Fruit fly (Drosophila melanogaster) whole organism, wandering third instar larva: ENCODE data around the gene CG46318.

Experiments
- Abd-B ChIP-seq: fragments of >200 bp; optimal IDR thresholded peaks from 2 replicates; lab custom pipeline; 2017; ENCODE audit warnings: missing biosample characterization, missing genetic modification characterization
- CG9705 ChIP-seq: fragments of 200-800 bp; sonication (Bioruptor generic); optimal IDR thresholded peaks from 2 replicates; lab custom pipeline; 2018; ENCODE audit warnings: missing biosample characterization, mild to moderate bottlenecking, missing genetic modification characterization
- CrebA ChIP-seq: fragments of 200-800 bp; sonication (Bioruptor generic); optimal IDR thresholded peaks from 2 replicates; lab custom pipeline; 2016; ENCODE audit warnings: missing biosample characterization, mild to moderate bottlenecking, missing genetic modification characterization, borderline replicate concordance
- Dif ChIP-seq: fragments of 200-275, 200-300 bp; sonication (Bioruptor generic); optimal IDR thresholded peaks from 2 replicates; lab custom pipeline; 2018; ENCODE audit warnings: missing biosample characterization, missing genetic modification characterization; ENCODE audit not compliant: partially characterized antibody
- GATAd ChIP-seq: sonication (Bioruptor generic); optimal IDR thresholded peaks from 2 replicates; lab custom pipeline; 2016; ENCODE audit warnings: missing biosample characterization, missing genetic modification characterization
- HLH106 ChIP-seq: fragments of 200-800 bp; optimal IDR thresholded peaks from 3 replicates; lab custom pipeline; 2019; ENCODE audit warnings: missing biosample characterization, mild to moderate bottlenecking, missing genetic modification characterization, moderate library complexity
- Hnf4 ChIP-seq: fragments of 200-800 bp; sonication (Bioruptor generic); optimal IDR thresholded peaks from 2 replicates; lab custom pipeline; 2016; ENCODE audit warnings: missing biosample characterization, mild to moderate bottlenecking, missing genetic modification characterization
- Hr83 ChIP-seq: fragments of 200-300 bp; sonication (Bioruptor generic); optimal IDR thresholded peaks from 2 replicates; lab custom pipeline; 2016; ENCODE audit warnings: missing biosample characterization, mild to moderate bottlenecking, missing genetic modification characterization, moderate library complexity; ENCODE audit not compliant: poor library complexity, severe bottlenecking
- Jra ChIP-seq: sonication (Bioruptor generic); optimal IDR thresholded peaks from 2 replicates; lab custom pipeline; 2016; ENCODE audit warnings: missing biosample characterization, missing genetic modification characterization
- Mio ChIP-seq: sonication (Bioruptor generic); optimal IDR thresholded peaks from 2 replicates; lab custom pipeline; 2016; ENCODE audit warnings: missing biosample characterization, missing genetic modification characterization
- N ChIP-seq: fragments of >200 bp; optimal IDR thresholded peaks from 2 replicates; lab custom pipeline; 2018; ENCODE audit warnings: missing biosample characterization, missing external identifiers, missing genetic modification characterization
- OdsH ChIP-seq: fragments of 200-800 bp; sonication (Bioruptor generic); optimal IDR thresholded peaks from 2 replicates; lab custom pipeline; 2016; ENCODE audit warnings: missing biosample characterization, mild to moderate bottlenecking, missing genetic modification characterization
- Sp1 ChIP-seq: fragments of 200-800 bp; sonication (Bioruptor generic); optimal IDR thresholded peaks from 3 replicates; lab custom pipeline; 2019; ENCODE audit warnings: missing biosample characterization, mild to moderate bottlenecking, missing genetic modification characterization, moderate library complexity
- Vsx2 ChIP-seq: fragments of 200-300, 225-300 bp; sonication (Bioruptor generic); optimal IDR thresholded peaks from 2 replicates; lab custom pipeline; 2018; ENCODE audit warnings: missing biosample characterization, missing genetic modification characterization; ENCODE audit not compliant: partially characterized antibody
- brk ChIP-seq: fragments of 200-800 bp; sonication (Bioruptor generic); optimal IDR thresholded peaks from 2 replicates; lab custom pipeline; 2016; ENCODE audit warnings: missing biosample characterization, mild to moderate bottlenecking, missing genetic modification characterization
- dl ChIP-seq, 2 experiments: fragments of 175-275, 200-275 bp in 1 of 2; fragments of 200-275 bp in 1 of 2; sonication (Bioruptor generic); optimal IDR thresholded peaks; lab custom pipeline; 2018; ENCODE audit warnings: mild to moderate bottlenecking in 2 of 2, missing biosample characterization in 2 of 2, missing genetic modification characterization in 2 of 2, moderate library complexity in 2 of 2; ENCODE audit not compliant: partially characterized antibody in 2 of 2, insufficient read depth in 1 of 2
- dsf ChIP-seq: sonication (Bioruptor generic); optimal IDR thresholded peaks from 2 replicates; lab custom pipeline; 2016; ENCODE audit warnings: missing biosample characterization, missing genetic modification characterization, borderline replicate concordance
- ey ChIP-seq: fragments of 200-800 bp; sonication (Bioruptor generic); optimal IDR thresholded peaks from 2 replicates; lab custom pipeline; 2016; ENCODE audit warnings: missing biosample characterization, missing genetic modification characterization
- foxo ChIP-seq, 2 experiments: fragments of 200-800 bp; sonication (Bioruptor generic); optimal IDR thresholded peaks; 2 replicates in 1 of 2; 3 replicates in 1 of 2; lab custom pipeline; 2016 to 2017; ENCODE audit warnings: missing biosample characterization in 2 of 2, missing genetic modification characterization in 2 of 2
- fru ChIP-seq: fragments of 200-800 bp; sonication (Bioruptor generic); optimal IDR thresholded peaks from 3 replicates; lab custom pipeline; 2016; ENCODE audit warnings: missing biosample characterization, mild to moderate bottlenecking, missing genetic modification characterization
- h ChIP-seq: fragments of 200-800 bp; sonication (Bioruptor generic); optimal IDR thresholded peaks from 3 replicates; lab custom pipeline; 2016; ENCODE audit warnings: missing biosample characterization, mild to moderate bottlenecking, missing genetic modification characterization
- lola ChIP-seq: fragments of >200 bp; optimal IDR thresholded peaks from 2 replicates; lab custom pipeline; 2017; ENCODE audit warnings: missing biosample characterization, missing genetic modification characterization
- pan ChIP-seq: fragments of >200 bp; optimal IDR thresholded peaks from 2 replicates; lab custom pipeline; 2017
- psq ChIP-seq: fragments of 200-800 bp; sonication (Bioruptor generic); optimal IDR thresholded peaks from 3 replicates; lab custom pipeline; 2017; ENCODE audit warnings: missing biosample characterization, mild to moderate bottlenecking, missing genetic modification characterization, moderate library complexity
- rgr ChIP-seq: fragments of 200-800 bp; sonication (Bioruptor generic); optimal IDR thresholded peaks from 3 replicates; lab custom pipeline; 2016; ENCODE audit warnings: missing biosample characterization, mild to moderate bottlenecking, missing genetic modification characterization
- sage ChIP-seq: fragments of 200-800 bp; sonication (Bioruptor generic); optimal IDR thresholded peaks from 2 replicates; lab custom pipeline; 2016; ENCODE audit warnings: missing biosample characterization, mild to moderate bottlenecking, missing genetic modification characterization
- tai ChIP-seq: sonication (Bioruptor generic); optimal IDR thresholded peaks from 2 replicates; lab custom pipeline; 2016; ENCODE audit warnings: missing biosample characterization, missing genetic modification characterization
- usp ChIP-seq: fragments of >200 bp; optimal IDR thresholded peaks from 2 replicates; lab custom pipeline; 2017; ENCODE audit warnings: missing biosample characterization, missing genetic modification characterization
- woc ChIP-seq: sonication (Bioruptor generic); optimal IDR thresholded peaks from 2 replicates; lab custom pipeline; 2016; ENCODE audit warnings: missing biosample characterization, mild to moderate bottlenecking, missing genetic modification characterization

CG46318 gene

dm6 chr3R:18680332-18680731, at the start of gene CG46318, which contains the start of gene ChT:
TSS of gene CG46318 (plus strand) at chr3R:18680604.
TSS of gene ChT (plus strand) at chr3R:18680604.
- TF ChIP-seq CrebA (GFP tag; lab: Kevin White, UChicago) (no peak), foxo (GFP tag; optimal IDR thresholded peaks at IDR 0.05; lab: Kevin White, UChicago) (no peak), brk (GFP tag; lab: Kevin White, UChicago) (no peak), HLH106 (tag; lab: Kevin White, UChicago) (no peak), Dif (no peak), Sp1 (GFP tag; lab: Kevin White, UChicago) (no peak), Jra (GFP tag; lab: Kevin White, UChicago) (no peak), usp (GFP tag; lab: Kevin White, UChicago) (no peak), psq (no peak), Hnf4 (no peak), dsf (no peak), lola (GFP tag; lab: Kevin White, UChicago) (no peak), tai (GFP tag; lab: Kevin White, UChicago) (no peak), ey (GFP tag; lab: Kevin White, UChicago) (no peak)

- peak; percentile 12 for TF ChIP-seq h
- no peak for TF ChIP-seq GATAd (GFP tag; lab: Kevin White, UChicago)
Measured at dm6 chr3R:18633099-18633498, 47.3 kb upstream of the CG46318 start.

- TF ChIP-seq HLH106 (tag; lab: Kevin White, UChicago) (peak; percentile 1), Vsx2 (no peak)
Measured at dm6 chr3R:18639662-18640061, 40.7 kb upstream of the CG46318 start.

dm6 chr3R:18641242-18641757, 39.1 kb upstream of the CG46318 start, which contains the start of gene CG14301:
TSS of gene CG14301 (minus strand) at chr3R:18641457.
- TF ChIP-seq psq (no peak), Abd-B (GFP tag; lab: Kevin White, UChicago) (no peak), Vsx2 (no peak), woc (GFP tag; lab: Kevin White, UChicago) (no peak), CG9705 (GFP tag; lab: Kevin White, UChicago) (no peak), N (no peak), Hnf4 (no peak), Sp1 (GFP tag; lab: Kevin White, UChicago) (no peak), Mio (no peak), OdsH (GFP tag; lab: Kevin White, UChicago) (no peak), ey (GFP tag; lab: Kevin White, UChicago) (no peak), sage (GFP tag; lab: Kevin White, UChicago) (no peak)

dm6 chr3R:18643646-18644045, 36.8 kb upstream of the CG46318 start:
- no peak for TF ChIP-seq Vsx2
- no peak for TF ChIP-seq Dif
- no peak for TF ChIP-seq CrebA (GFP tag; lab: Kevin White, UChicago)
- TF ChIP-seq pan (lab: Kevin White, UChicago): no peak
- TF ChIP-seq N: no peak
- no peak for TF ChIP-seq brk (GFP tag; lab: Kevin White, UChicago)
- TF ChIP-seq fru (GFP tag; lab: Kevin White, UChicago): no peak
- no peak for TF ChIP-seq lola (GFP tag; lab: Kevin White, UChicago)
- no peak for TF ChIP-seq Hr83
- TF ChIP-seq, all 38 proteins: peak for 0

- no peak for TF ChIP-seq sage (GFP tag; lab: Kevin White, UChicago)
- TF ChIP-seq foxo (GFP tag; optimal IDR thresholded peaks at IDR 0.05; lab: Kevin White, UChicago): no peak
- no peak for TF ChIP-seq lola (GFP tag; lab: Kevin White, UChicago)
- TF ChIP-seq Dif: peak; percentile 51
- peak in 1 of 2 experiments; percentile 28 for TF ChIP-seq dl (GFP tag; optimal IDR thresholded peaks at IDR 0.05; lab: Kevin White, UChicago; ENCODE audit: insufficient read depth in 1 of 2, partially characterized antibody in 2 of 2)
- TF ChIP-seq Jra (GFP tag; lab: Kevin White, UChicago): no peak
- peak; percentile 96 for TF ChIP-seq Vsx2
- TF ChIP-seq rgr (GFP tag; lab: Kevin White, UChicago): no peak
Measured at dm6 chr3R:18658380-18658944, 21.9 kb upstream of the CG46318 start.
